Worm (Caenorhabditis elegans): Measurements from ENCODE around the gene W04E12.3.

DNA sequence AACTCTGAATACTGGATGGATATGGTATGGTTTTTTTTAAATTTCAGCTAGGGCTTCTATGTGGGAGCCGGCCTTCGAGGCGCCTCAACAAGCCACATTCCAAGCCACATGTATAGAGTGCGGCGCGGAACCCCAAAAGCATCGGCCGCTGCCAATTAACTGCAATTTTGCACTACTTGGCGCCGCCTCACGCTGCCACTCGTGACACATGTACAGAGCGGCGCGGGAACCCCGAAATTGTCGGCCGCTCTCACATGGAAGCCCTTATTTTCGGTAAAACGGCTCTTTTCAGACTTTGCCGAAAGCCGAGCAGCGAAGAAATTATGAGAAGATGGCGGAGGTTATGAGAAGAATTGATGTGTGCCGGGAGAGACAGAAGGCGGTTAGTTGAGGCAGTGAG, 2.0 kb downstream of the W04E12.3 start:
- TF ChIP-seq dao-5 (tag; optimal IDR thresholded peaks at IDR 0.05) = no peak
- no peak for TF ChIP-seq W03F9.2 (tag; optimal IDR thresholded peaks at IDR 0.05)

Data from whole organism, L4/young adult.